Fruit fly (Drosophila melanogaster) whole organism, pupa: Measurements from ENCODE around the gene RpL30.

Source experiments
- CG10348 ChIP-seq: fragments of 200-800 bp; sonication (Bioruptor generic); IDR thresholded peaks from 2 replicates; pipeline ENCODE4 v1.3.6; 2022; ENCODE audit warnings: missing biosample characterization, missing genetic modification characterization
- CG12605 ChIP-seq: fragments of 200-800 bp; sonication (Bioruptor generic); IDR thresholded peaks from 2 replicates; pipeline ENCODE4 v1.3.6; 2022; ENCODE audit warnings: missing biosample characterization, missing genetic modification characterization
- CG13204 ChIP-seq: fragments of 200-800 bp; sonication (Bioruptor generic); optimal IDR thresholded peaks from 2 replicates; lab custom pipeline; 2018; ENCODE audit warnings: missing biosample characterization, mild to moderate bottlenecking, missing genetic modification characterization, moderate library complexity
- CG14655 ChIP-seq: fragments of 200-800 bp; sonication (Bioruptor generic); optimal IDR thresholded peaks from 3 replicates; lab custom pipeline; 2017; ENCODE audit warnings: mild to moderate bottlenecking, missing biosample characterization, missing genetic modification reagents, missing genetic modification characterization
- CG15710 ChIP-seq: fragments of 200-800 bp; sonication (Bioruptor generic); optimal IDR thresholded peaks from 2 replicates; lab custom pipeline; 2018; ENCODE audit warnings: missing biosample characterization, mild to moderate bottlenecking, missing genetic modification characterization, moderate library complexity
- CG17806 ChIP-seq: fragments of 200-800 bp; sonication (Bioruptor generic); optimal IDR thresholded peaks from 2 replicates; lab custom pipeline; 2018; ENCODE audit warnings: missing biosample characterization, mild to moderate bottlenecking, missing genetic modification characterization, moderate library complexity
- CG32121 ChIP-seq: fragments of 200-800 bp; sonication (Bioruptor generic); IDR thresholded peaks from 2 replicates; pipeline ENCODE4 v1.3.6; 2022; ENCODE audit warnings: missing biosample characterization, missing genetic modification characterization
- CG34367 ChIP-seq: fragments of 200-800 bp; sonication (Bioruptor generic); optimal IDR thresholded peaks from 2 replicates; lab custom pipeline; 2018; ENCODE audit warnings: missing biosample characterization, mild to moderate bottlenecking, missing genetic modification characterization
- CG4496 ChIP-seq: fragments of 200-800 bp; sonication (Bioruptor generic); IDR thresholded peaks from 3 replicates; pipeline ENCODE4 v1.3.6; 2022; ENCODE audit warnings: missing biosample characterization, missing genetic modification characterization
- CG8159 ChIP-seq: fragments of 200-800 bp; sonication (Bioruptor generic); optimal IDR thresholded peaks from 3 replicates; lab custom pipeline; 2018; ENCODE audit warnings: missing biosample characterization, mild to moderate bottlenecking, missing genetic modification characterization, moderate library complexity
- CG8301 ChIP-seq: fragments of 200-800 bp; sonication (Bioruptor generic); optimal IDR thresholded peaks from 2 replicates; lab custom pipeline; 2018; ENCODE audit warnings: missing biosample characterization, mild to moderate bottlenecking, missing genetic modification characterization
- CG9948 ChIP-seq: fragments of 200-800 bp; sonication (Bioruptor generic); optimal IDR thresholded peaks from 2 replicates; lab custom pipeline; 2018; ENCODE audit warnings: missing biosample characterization, mild to moderate bottlenecking, missing genetic modification characterization, moderate library complexity
- D1 ChIP-seq: fragments of 200-800 bp; sonication (Bioruptor generic); optimal IDR thresholded peaks from 2 replicates; lab custom pipeline; 2018; ENCODE audit warnings: missing biosample characterization, mild to moderate bottlenecking, missing genetic modification characterization, moderate library complexity
- EcR ChIP-seq: fragments of 200-800 bp; sonication (Bioruptor generic); optimal IDR thresholded peaks from 3 replicates; lab custom pipeline; 2019; ENCODE audit warnings: missing biosample characterization, missing genetic modification characterization, mild to moderate bottlenecking, moderate library complexity, missing genetic modification reagents
- Ets98B ChIP-seq: fragments of 200-800 bp; sonication (Bioruptor generic); IDR thresholded peaks from 2 replicates; pipeline ENCODE4 v1.3.6; 2022; ENCODE audit warnings: missing biosample characterization, missing genetic modification characterization
- Pif1A ChIP-seq: fragments of 200-800 bp; sonication (Bioruptor generic); optimal IDR thresholded peaks from 3 replicates; lab custom pipeline; 2016; ENCODE audit warnings: missing biosample characterization, missing genetic modification characterization
- Pif1B ChIP-seq: fragments of 200-800 bp; sonication (Bioruptor generic); optimal IDR thresholded peaks from 3 replicates; lab custom pipeline; 2016; ENCODE audit warnings: missing biosample characterization, missing genetic modification characterization
- Snoo ChIP-seq: fragments of 200-800 bp; sonication (Bioruptor generic); optimal IDR thresholded peaks from 3 replicates; lab custom pipeline; 2017; ENCODE audit warnings: missing biosample characterization, mild to moderate bottlenecking, missing genetic modification characterization, inconsistent platforms
- fd96Ca ChIP-seq: fragments of 200-800 bp; sonication (Bioruptor generic); IDR thresholded peaks from 3 replicates; pipeline ENCODE4 v1.3.6; 2022; ENCODE audit warnings: missing biosample characterization, missing genetic modification characterization
- gl ChIP-seq: fragments of 200-800 bp; sonication (Bioruptor generic); optimal IDR thresholded peaks from 2 replicates; lab custom pipeline; 2018; ENCODE audit warnings: missing biosample characterization, mild to moderate bottlenecking, missing genetic modification characterization
- rn ChIP-seq: fragments of 200-800 bp; sonication (Bioruptor generic); IDR thresholded peaks from 2 replicates; pipeline ENCODE4 v1.3.6; 2022; ENCODE audit warnings: missing biosample characterization, missing genetic modification characterization

RpL30 gene

DNA sequence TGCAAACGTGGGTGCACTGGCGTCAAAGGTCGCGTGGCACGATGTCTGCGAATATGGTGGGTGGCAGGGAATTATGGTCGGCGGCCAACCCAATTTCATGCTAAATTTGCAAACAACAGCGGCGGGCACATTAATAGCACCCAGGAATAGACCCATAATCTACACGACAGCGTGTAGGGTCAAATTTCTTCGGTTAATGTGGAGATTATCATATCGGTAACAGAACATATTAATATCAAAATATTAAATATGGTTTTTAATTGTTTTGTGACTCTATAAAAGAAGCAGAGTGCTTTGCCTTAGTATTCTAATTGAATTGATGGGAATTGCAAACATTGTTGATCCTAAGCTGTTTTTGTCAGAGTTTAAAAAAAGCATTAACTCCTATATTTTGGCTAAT is 30.2 kb downstream of the RpL30 start:
- TF ChIP-seq Pif1B (GFP tag; lab: Kevin White, UChicago) = no peak
- TF ChIP-seq CG15710 (tag; lab: Kevin White, UChicago) = no peak
- no peak for TF ChIP-seq CG8159 (tag; lab: Kevin White, UChicago)
- TF ChIP-seq CG9948 (tag; lab: Kevin White, UChicago) = no peak
- TF ChIP-seq D1 (tag; lab: Kevin White, UChicago) = no peak
- TF ChIP-seq CG14655 (GFP tag; lab: Kevin White, UChicago) = no peak
- no peak for TF ChIP-seq Pif1A (GFP tag; lab: Kevin White, UChicago)
- no peak for TF ChIP-seq CG8301
- no peak for TF ChIP-seq rn
- TF ChIP-seq CG17806 (tag; lab: Kevin White, UChicago) = no peak
- no peak for TF ChIP-seq EcR (GFP tag; lab: Kevin White, UChicago)
- no peak for TF ChIP-seq CG4496 (GFP tag; lab: Robert Waterston, UW)
- no peak for TF ChIP-seq CG32121 (GFP tag; lab: Robert Waterston, UW)
- no peak for TF ChIP-seq CG13204 (GFP tag; lab: Kevin White, UChicago)
- TF ChIP-seq Ets98B = no peak
- TF ChIP-seq CG12605 (GFP tag; lab: Robert Waterston, UW) = no peak
- no peak for TF ChIP-seq CG10348 (GFP tag; lab: Robert Waterston, UW)
- TF ChIP-seq fd96Ca (GFP tag; lab: Robert Waterston, UW) = no peak
- TF ChIP-seq Snoo (tag; lab: Kevin White, UChicago) = no peak

DNA sequence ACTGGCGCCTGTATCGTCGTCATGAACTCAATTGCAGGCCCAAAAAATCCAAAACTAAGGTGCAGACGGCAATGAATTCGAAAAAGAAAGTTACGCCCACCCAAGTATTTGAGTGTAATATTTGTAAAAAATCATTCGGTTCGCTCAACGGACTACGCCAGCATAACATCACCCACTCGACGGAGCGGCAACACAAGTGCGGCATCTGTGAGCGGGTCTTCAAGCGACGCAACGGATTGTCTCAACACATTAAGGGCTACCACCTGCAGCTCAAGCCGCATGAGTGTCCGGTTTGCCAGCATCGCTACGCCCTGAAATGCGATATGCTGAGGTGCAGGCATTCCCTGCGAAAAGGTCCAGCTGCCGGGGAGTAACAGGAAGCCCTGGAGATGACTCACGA is 32.4 kb downstream of the RpL30 start:
- no peak for TF ChIP-seq CG15710 (tag; lab: Kevin White, UChicago)
- no peak for TF ChIP-seq CG10348 (GFP tag; lab: Robert Waterston, UW)
- no peak for TF ChIP-seq CG32121 (GFP tag; lab: Robert Waterston, UW)
- TF ChIP-seq gl = no peak
- no peak for TF ChIP-seq CG4496 (GFP tag; lab: Robert Waterston, UW)
- TF ChIP-seq Ets98B = no peak
- no peak for TF ChIP-seq CG14655 (GFP tag; lab: Kevin White, UChicago)
- no peak for TF ChIP-seq D1 (tag; lab: Kevin White, UChicago)
- no peak for TF ChIP-seq fd96Ca (GFP tag; lab: Robert Waterston, UW)
- TF ChIP-seq CG8159 (tag; lab: Kevin White, UChicago) = no peak
- TF ChIP-seq CG34367 (tag; lab: Kevin White, UChicago) = no peak
- no peak for TF ChIP-seq CG12605 (GFP tag; lab: Robert Waterston, UW)
- TF ChIP-seq EcR (GFP tag; lab: Kevin White, UChicago) = no peak
- no peak for TF ChIP-seq CG9948 (tag; lab: Kevin White, UChicago)
- no peak for TF ChIP-seq rn
- TF ChIP-seq, all 21 proteins: peak for 0

DNA sequence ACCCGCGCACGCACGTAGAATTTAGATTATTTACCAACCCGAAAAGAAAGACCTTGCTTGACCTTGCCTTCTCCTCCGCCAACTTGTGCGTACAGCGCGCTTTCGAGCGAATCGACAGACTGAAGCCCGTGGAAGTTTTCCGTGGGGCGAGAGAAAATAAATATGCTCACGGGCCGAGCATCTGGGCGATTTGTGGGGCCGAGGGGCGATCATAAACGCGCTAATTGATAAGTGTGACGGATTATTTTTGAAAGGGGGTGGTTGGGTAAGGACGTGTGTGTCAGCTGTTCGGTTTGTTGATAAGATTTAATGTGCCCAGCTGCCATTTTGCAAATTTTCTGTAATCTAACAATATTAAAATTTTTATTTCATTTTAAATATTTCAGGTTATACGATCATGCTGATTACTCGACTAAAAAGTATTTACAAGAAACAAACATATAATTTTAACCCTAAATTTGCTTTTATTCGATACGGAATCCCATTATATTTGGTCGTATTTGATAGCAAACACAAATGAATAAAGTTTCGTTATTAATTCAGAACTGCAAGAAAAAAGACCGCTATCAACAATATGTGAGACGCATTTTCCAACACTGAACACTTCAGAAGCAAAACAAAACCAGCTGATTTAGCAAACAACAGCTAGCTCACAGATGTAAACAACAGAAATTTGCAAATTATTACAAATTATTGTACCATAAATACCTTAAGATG is 34.9 kb downstream of the RpL30 start, which contains the start of the genes L2HGDH and CG10431:
Gene L2HGDH (minus strand): TSS at position 386 of the 717 bp plus-strand sequence.
Gene CG10431 (plus strand): TSS at position 648 of the 717 bp plus-strand sequence.
- no peak for TF ChIP-seq D1 (tag; lab: Kevin White, UChicago)
- no peak for TF ChIP-seq CG12605 (GFP tag; lab: Robert Waterston, UW)
- TF ChIP-seq CG8159 (tag; lab: Kevin White, UChicago) = peak; percentile 64
- peak; percentile 50 for TF ChIP-seq CG17806 (tag; lab: Kevin White, UChicago)
- no peak for TF ChIP-seq CG4496 (GFP tag; lab: Robert Waterston, UW)
- TF ChIP-seq Snoo (tag; lab: Kevin White, UChicago) = peak; percentile 59
- no peak for TF ChIP-seq CG32121 (GFP tag; lab: Robert Waterston, UW)
- TF ChIP-seq fd96Ca (GFP tag; lab: Robert Waterston, UW) = no peak
- no peak for TF ChIP-seq Pif1A (GFP tag; lab: Kevin White, UChicago)
- TF ChIP-seq rn = no peak
- TF ChIP-seq Pif1B (GFP tag; lab: Kevin White, UChicago) = no peak
- TF ChIP-seq CG34367 (tag; lab: Kevin White, UChicago) = no peak
- TF ChIP-seq CG15710 (tag; lab: Kevin White, UChicago) = peak; percentile 56
- peak; percentile 13 for TF ChIP-seq Ets98B
- peak; percentile 38 for TF ChIP-seq CG8301
- peak; percentile 36 for TF ChIP-seq EcR (GFP tag; lab: Kevin White, UChicago)
- no peak for TF ChIP-seq gl
- no peak for TF ChIP-seq CG14655 (GFP tag; lab: Kevin White, UChicago)
- TF ChIP-seq CG9948 (tag; lab: Kevin White, UChicago) = peak; percentile 43
- TF ChIP-seq CG10348 (GFP tag; lab: Robert Waterston, UW) = no peak
- TF ChIP-seq CG13204 (GFP tag; lab: Kevin White, UChicago) = no peak
- TF ChIP-seq, all 21 proteins: peak for 8

DNA sequence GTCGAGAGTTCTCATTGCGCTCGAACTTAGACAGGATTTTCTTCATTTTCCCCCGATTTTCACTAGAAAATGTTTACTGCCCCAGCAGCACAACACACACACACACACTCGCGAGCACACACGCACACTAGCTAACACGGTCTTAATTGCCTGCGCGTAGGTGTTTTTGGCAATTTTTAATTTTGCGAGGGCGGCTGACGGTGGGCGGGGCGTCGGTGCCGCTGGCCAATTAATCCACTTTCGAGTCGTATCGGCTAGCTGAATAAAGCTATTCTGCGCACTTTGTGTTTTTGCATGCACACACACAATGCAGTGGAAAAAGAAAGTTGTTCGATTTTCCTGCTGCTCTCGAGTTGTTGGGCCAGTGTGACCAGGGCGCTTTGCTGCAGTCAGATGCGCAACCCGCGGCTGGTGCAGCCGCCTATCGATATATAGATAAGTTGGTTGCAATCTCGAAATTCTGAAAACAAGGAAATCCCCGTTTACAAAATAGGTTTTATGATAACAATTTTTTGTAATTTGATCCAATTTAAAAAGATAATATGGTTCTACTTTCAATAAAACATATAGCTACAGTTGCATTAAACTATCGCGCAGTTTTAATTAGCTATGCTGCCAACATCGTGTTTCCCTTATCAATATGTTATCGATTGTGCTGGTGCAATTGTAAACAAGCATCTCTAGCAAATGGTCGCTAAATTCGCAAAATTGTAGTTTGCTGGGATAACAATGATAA is 40.6 kb downstream of the RpL30 start, which contains the start of the genes Nak and Tango6:
Gene Nak (minus strand): TSS at position 375 of the 736 bp plus-strand sequence.
Gene Tango6 (plus strand): TSS at position 659 of the 736 bp plus-strand sequence.
- TF ChIP-seq CG34367 (tag; lab: Kevin White, UChicago) (no peak), EcR (GFP tag; lab: Kevin White, UChicago) (peak; percentile 27), CG17806 (tag; lab: Kevin White, UChicago) (no peak), CG13204 (GFP tag; lab: Kevin White, UChicago) (no peak), CG8159 (tag; lab: Kevin White, UChicago) (peak; percentile 33), CG15710 (tag; lab: Kevin White, UChicago) (peak; percentile 25)
- TF ChIP-seq, all 21 proteins: peak for 3
